Worm (Caenorhabditis elegans) whole organism, young adult: ENCODE data around the gene npr-22.

Experiments
- B0261.1 ChIP-seq: sonication (generic microtip); optimal IDR thresholded peaks from 2 replicates; lab custom pipeline; 2016; ENCODE audit warnings: mild to moderate bottlenecking, missing genetic modification characterization, moderate library complexity, missing compliant biosample characterization
- B0336.3 ChIP-seq: fragments of 200-800 bp; sonication (Bioruptor generic); IDR thresholded peaks from 2 replicates; pipeline ENCODE4 v1.3.6; 2022; ENCODE audit warnings: missing genetic modification characterization, missing compliant biosample characterization
- C06A6.2 ChIP-seq: fragments of 200-800 bp; sonication (Bioruptor generic); conservative IDR thresholded peaks from 2 replicates; pipeline ENCODE4 v1.3.6; 2022; ENCODE audit warnings: missing genetic modification characterization, missing compliant biosample characterization
- F22D6.2 ChIP-seq: sonication (generic microtip); optimal IDR thresholded peaks from 2 replicates; lab custom pipeline; 2016; ENCODE audit warnings: mild to moderate bottlenecking, missing genetic modification characterization, missing compliant biosample characterization
- F33H1.4 ChIP-seq: fragments of 200-800 bp; sonication (Bioruptor generic); IDR thresholded peaks from 2 replicates; pipeline ENCODE4 v1.3.6; 2022; ENCODE audit warnings: missing genetic modification reagents, missing genetic modification characterization, missing compliant biosample characterization
- F57C9.4 ChIP-seq: sonication (generic microtip); optimal IDR thresholded peaks from 2 replicates; lab custom pipeline; 2017; ENCODE audit warnings: mild to moderate bottlenecking, missing genetic modification characterization, missing compliant biosample characterization
- K11D2.4 ChIP-seq: fragments of 200-800 bp; sonication (Bioruptor generic); IDR thresholded peaks from 2 replicates; pipeline ENCODE4 v1.3.6; 2022; ENCODE audit warnings: missing genetic modification reagents, missing genetic modification characterization, missing compliant biosample characterization
- Y53G8AR.9 ChIP-seq: fragments of 200-800 bp; sonication (Bioruptor generic); conservative IDR thresholded peaks from 2 replicates; pipeline ENCODE4 v1.3.6; 2022; ENCODE audit warnings: missing genetic modification reagents, missing genetic modification characterization, missing compliant biosample characterization
- akir-1 ChIP-seq: fragments of 200-800 bp; sonication (Bioruptor generic); optimal IDR thresholded peaks from 2 replicates; lab custom pipeline; 2018; ENCODE audit warnings: mild to moderate bottlenecking, missing genetic modification characterization, moderate library complexity, missing compliant biosample characterization
- aptf-2 ChIP-seq: fragments of 200-800 bp; sonication (Bioruptor generic); conservative IDR thresholded peaks from 2 replicates; pipeline ENCODE4 v1.3.6; 2022; ENCODE audit warnings: missing genetic modification reagents, missing genetic modification characterization, missing compliant biosample characterization
- atf-7 ChIP-seq: sonication (generic microtip); optimal IDR thresholded peaks from 2 replicates; lab custom pipeline; 2017; ENCODE audit warnings: mild to moderate bottlenecking, missing genetic modification characterization, missing compliant biosample characterization
- attf-5 ChIP-seq: fragments of 200-800 bp; sonication (Bioruptor generic); optimal IDR thresholded peaks from 2 replicates; lab custom pipeline; 2018; ENCODE audit warnings: mild to moderate bottlenecking, missing genetic modification characterization, missing compliant biosample characterization
- bed-1 ChIP-seq: fragments of 200-800 bp; sonication (Bioruptor generic); IDR thresholded peaks from 2 replicates; pipeline ENCODE4 v1.3.6; 2022; ENCODE audit warnings: missing genetic modification reagents, missing genetic modification characterization, missing compliant biosample characterization
- cebp-1 ChIP-seq, 2 experiments: fragments of 200-800 bp in 1 of 2; sonication (Bioruptor generic) in 1 of 2; sonication (generic microtip) in 1 of 2; IDR thresholded peaks in 1 of 2; optimal IDR thresholded peaks in 1 of 2; 2 replicates each; pipeline versions ENCODE4 v1.3.6 to Lab custom; 2017 to 2022; ENCODE audit warnings: missing compliant biosample characterization in 2 of 2, missing genetic modification characterization in 2 of 2, mild to moderate bottlenecking in 1 of 2, missing genetic modification reagents in 1 of 2, moderate library complexity in 1 of 2
- ceh-27 ChIP-seq: fragments of 200-800 bp; sonication (Bioruptor generic); optimal IDR thresholded peaks from 2 replicates; lab custom pipeline; 2018; ENCODE audit warnings: mild to moderate bottlenecking, missing genetic modification characterization, moderate library complexity, missing compliant biosample characterization
- ceh-91 ChIP-seq: fragments of 200-800 bp; sonication (Bioruptor generic); IDR thresholded peaks from 2 replicates; pipeline ENCODE4 v1.3.6; 2022; ENCODE audit warnings: missing genetic modification reagents, missing genetic modification characterization, missing compliant biosample characterization
- die-1 ChIP-seq: sonication (generic microtip); optimal IDR thresholded peaks from 2 replicates; lab custom pipeline; 2016; ENCODE audit warnings: missing genotype, mild to moderate bottlenecking, missing genetic modification characterization, missing compliant biosample characterization
- dox-1 ChIP-seq: fragments of 200-800 bp; sonication (Bioruptor generic); IDR thresholded peaks from 2 replicates; pipeline ENCODE4 v1.3.6; 2022; ENCODE audit warnings: missing genetic modification reagents, missing genetic modification characterization, missing compliant biosample characterization
- dpff-1 ChIP-seq: sonication (generic microtip); optimal IDR thresholded peaks from 2 replicates; lab custom pipeline; 2017; ENCODE audit warnings: mild to moderate bottlenecking, missing genetic modification characterization, missing compliant biosample characterization
- efl-1 ChIP-seq: fragments of 150-350 bp; optimal IDR thresholded peaks from 2 replicates; lab custom pipeline; 2014; ENCODE audit warnings: missing biosample characterization, missing genetic modification reagents, missing genetic modification characterization
- fkh-3 ChIP-seq: sonication (generic microtip); optimal IDR thresholded peaks from 2 replicates; lab custom pipeline; 2016; ENCODE audit warnings: mild to moderate bottlenecking, missing genetic modification characterization, missing compliant biosample characterization
- hlh-12 ChIP-seq: sonication (generic microtip); optimal IDR thresholded peaks from 2 replicates; lab custom pipeline; 2016; ENCODE audit warnings: missing genetic modification characterization, missing compliant biosample characterization
- hsf-1 ChIP-seq: fragments of 200-800 bp; sonication (Bioruptor generic); IDR thresholded peaks from 2 replicates; pipeline ENCODE4 v1.3.6; 2022; ENCODE audit warnings: missing genetic modification reagents, missing genetic modification characterization, missing compliant biosample characterization
- let-607 ChIP-seq, 2 experiments: fragments of 200-800 bp in 1 of 2; sonication (Bioruptor generic) in 1 of 2; sonication (generic microtip) in 1 of 2; optimal IDR thresholded peaks; 2 replicates each; lab custom pipeline; 2016 to 2018; ENCODE audit warnings: mild to moderate bottlenecking in 2 of 2, missing compliant biosample characterization in 2 of 2, missing genetic modification characterization in 2 of 2, moderate library complexity in 2 of 2, missing genotype in 1 of 2
- lsy-27 ChIP-seq: sonication (generic microtip); optimal IDR thresholded peaks from 2 replicates; lab custom pipeline; 2017; ENCODE audit warnings: missing genetic modification characterization, mild to moderate bottlenecking, missing compliant biosample characterization, antibody characterized with exemption, missing genotype, borderline replicate concordance; ENCODE audit not compliant: insufficient read depth
- mcd-1 ChIP-seq: fragments of 200-800 bp; sonication (Bioruptor generic); IDR thresholded peaks from 2 replicates; pipeline ENCODE4 v1.3.6; 2022; ENCODE audit warnings: missing genetic modification reagents, missing genetic modification characterization, missing compliant biosample characterization
- nfyb-1 ChIP-seq: fragments of 200-800 bp; sonication (Bioruptor generic); IDR thresholded peaks from 2 replicates; pipeline ENCODE4 v1.3.6; 2022; ENCODE audit warnings: missing genetic modification reagents, missing genetic modification characterization, missing compliant biosample characterization
- nhr-120 ChIP-seq: fragments of 200-800 bp; sonication (Bioruptor generic); IDR thresholded peaks from 2 replicates; pipeline ENCODE4 v1.3.6; 2022; ENCODE audit warnings: missing genetic modification characterization, missing compliant biosample characterization
- nhr-179 ChIP-seq: sonication (generic microtip); optimal IDR thresholded peaks from 2 replicates; lab custom pipeline; 2016; ENCODE audit warnings: mild to moderate bottlenecking, missing genetic modification characterization, missing compliant biosample characterization
- nhr-80 ChIP-seq: sonication (generic microtip); optimal IDR thresholded peaks from 2 replicates; lab custom pipeline; 2016; ENCODE audit warnings: missing genetic modification characterization, missing compliant biosample characterization
- rec-8 ChIP-seq, 2 experiments: sonication (generic microtip); optimal IDR thresholded peaks; 2 replicates each; lab custom pipeline; 2016; ENCODE audit warnings: mild to moderate bottlenecking in 2 of 2, missing genetic modification characterization in 2 of 2, missing genetic modification reagents in 2 of 2, missing genotype in 2 of 2, missing biosample characterization in 1 of 2, missing compliant biosample characterization in 1 of 2, moderate library complexity in 1 of 2
- repo-1 ChIP-seq: sonication (generic microtip); optimal IDR thresholded peaks from 2 replicates; lab custom pipeline; 2017; ENCODE audit warnings: mild to moderate bottlenecking, missing genetic modification characterization, missing compliant biosample characterization
- rpc-1 ChIP-seq, 2 experiments: fragments of 150-350 bp in 1 of 2; sonication (generic microtip) in 1 of 2; optimal IDR thresholded peaks; 2 replicates each; lab custom pipeline; 2014 to 2018; ENCODE audit warnings: missing biosample characterization in 1 of 2, missing genetic modification characterization in 1 of 2, missing genetic modification reagents in 1 of 2, missing genotype in 1 of 2
- sdz-38 ChIP-seq: sonication (generic microtip); optimal IDR thresholded peaks from 2 replicates; lab custom pipeline; 2016; ENCODE audit warnings: missing genotype, missing genetic modification characterization, missing compliant biosample characterization
- snpc-4 ChIP-seq, 5 experiments: fragments of 150-350 bp in 1 of 5; sonication (generic microtip) in 4 of 5; optimal IDR thresholded peaks; 2 replicates each; lab custom pipeline; 2014 to 2018; ENCODE audit warnings: missing genetic modification characterization in 5 of 5, missing biosample characterization in 3 of 5, antibody characterized with exemption in 2 of 5, mild to moderate bottlenecking in 2 of 5, missing compliant biosample characterization in 2 of 5, missing genotype in 2 of 5, moderate library complexity in 2 of 5, missing genetic modification reagents in 1 of 5
- tbp1 ChIP-seq: fragments of 200-800 bp; sonication (Bioruptor generic); optimal IDR thresholded peaks from 2 replicates; lab custom pipeline; 2018; ENCODE audit warnings: mild to moderate bottlenecking, missing genetic modification characterization, missing compliant biosample characterization
- tlf-1 ChIP-seq: fragments of 200-800 bp; sonication (Bioruptor generic); optimal IDR thresholded peaks from 2 replicates; lab custom pipeline; 2018; ENCODE audit warnings: mild to moderate bottlenecking, missing genetic modification characterization, missing compliant biosample characterization
- zfh-2 ChIP-seq: fragments of 200-800 bp; sonication (Bioruptor generic); conservative IDR thresholded peaks from 2 replicates; pipeline ENCODE4 v1.3.6; 2022; ENCODE audit warnings: missing genetic modification reagents, missing genetic modification characterization, missing compliant biosample characterization
- ztf-18 ChIP-seq: sonication (generic microtip); optimal IDR thresholded peaks from 2 replicates; lab custom pipeline; 2016; ENCODE audit warnings: missing genotype, mild to moderate bottlenecking, missing genetic modification characterization, missing compliant biosample characterization
- ztf-22 ChIP-seq: fragments of 200-800 bp; sonication (Bioruptor generic); optimal IDR thresholded peaks from 2 replicates; lab custom pipeline; 2018; ENCODE audit warnings: mild to moderate bottlenecking, missing genetic modification characterization, moderate library complexity, missing compliant biosample characterization
- ztf-25 ChIP-seq: fragments of 200-800 bp; sonication (Bioruptor generic); IDR thresholded peaks from 2 replicates; pipeline ENCODE4 v1.3.6; 2022; ENCODE audit warnings: missing genetic modification reagents, missing genetic modification characterization, missing compliant biosample characterization
- ztf-26 ChIP-seq: sonication (generic microtip); optimal IDR thresholded peaks from 2 replicates; lab custom pipeline; 2017; ENCODE audit warnings: missing genetic modification characterization, missing compliant biosample characterization

The npr-22 gene

ce11 chrIV:8534997-8535414 is 24.2 kb upstream of the npr-22 start (continued):
- TF ChIP-seq ceh-91 (GFP tag; lab: Robert Waterston, UW) (no peak), dox-1 (GFP tag; lab: Robert Waterston, UW) (0 out of 2 replicates have a peak, but pooled peaks have one; percentile 17), snpc-4 (GFP tag; optimal IDR thresholded peaks at IDR 0.05; lab: Kevin White, UChicago) (no peak), snpc-4 (tag; optimal IDR thresholded peaks at IDR 0.05; lab: Kevin White, UChicago) (no peak), die-1 (tag; lab: Kevin White, UChicago) (no peak), hlh-12 (tag; lab: Kevin White, UChicago) (no peak), ztf-26 (tag; lab: Kevin White, UChicago) (peak; percentile 10), rec-8 (tag; optimal IDR thresholded peaks at IDR 0.05; lab: Kevin White, UChicago) (no peak), K11D2.4 (GFP tag; lab: Robert Waterston, UW) (0 out of 2 replicates have a peak, but pooled peaks have one; percentile 32), F57C9.4 (tag; lab: Kevin White, UChicago) (no peak), nhr-80 (tag; lab: Kevin White, UChicago) (peak; percentile 71), mcd-1 (GFP tag; lab: Robert Waterston, UW) (no peak), nhr-179 (no peak), F22D6.2 (tag; lab: Kevin White, UChicago) (peak; percentile 58), nhr-120 (no peak), efl-1 (GFP tag; lab: Kevin White, UChicago) (no peak)

ce11 chrIV:8535946-8536345 is 23.3 kb upstream of the npr-22 start:
- TF ChIP-seq nhr-80 (tag; lab: Kevin White, UChicago) = no peak
- TF ChIP-seq atf-7 (tag; lab: Kevin White, UChicago) = no peak
- TF ChIP-seq sdz-38 (tag; lab: Kevin White, UChicago) = no peak
- no peak for TF ChIP-seq B0336.3 (GFP tag; lab: Robert Waterston, UW)
- no peak for TF ChIP-seq let-607 (tag; optimal IDR thresholded peaks at IDR 0.05; lab: Kevin White, UChicago)
- no peak for TF ChIP-seq zfh-2
- no peak for TF ChIP-seq B0261.1 (tag; lab: Kevin White, UChicago)
- TF ChIP-seq attf-5 = no peak
- no peak for TF ChIP-seq tbp1
- no peak for TF ChIP-seq rpc-1 (optimal IDR thresholded peaks at IDR 0.05; lab: Kevin White, UChicago)
- TF ChIP-seq rpc-1 (tag; optimal IDR thresholded peaks at IDR 0.05; lab: Kevin White, UChicago) = no peak
- no peak for TF ChIP-seq nfyb-1 (GFP tag; lab: Robert Waterston, UW)
- no peak for TF ChIP-seq F33H1.4 (GFP tag; lab: Robert Waterston, UW)
- TF ChIP-seq ztf-22 = no peak
- no peak for TF ChIP-seq ztf-18 (tag; lab: Kevin White, UChicago)
- TF ChIP-seq aptf-2 = no peak
- no peak for TF ChIP-seq tlf-1 (GFP tag; lab: Kevin White, UChicago)
- no peak for TF ChIP-seq lsy-27
- no peak for TF ChIP-seq hsf-1

- TF ChIP-seq attf-5 (no peak), fkh-3 (tag; lab: Kevin White, UChicago) (no peak), Y53G8AR.9 (0 out of 2 replicates have a peak, but pooled peaks have one; percentile 56), efl-1 (GFP tag; lab: Kevin White, UChicago) (no peak), nfyb-1 (GFP tag; lab: Robert Waterston, UW) (0 out of 2 replicates have a peak, but pooled peaks have one; percentile 36), dpff-1 (tag; lab: Kevin White, UChicago) (peak; percentile 37), repo-1 (tag; lab: Kevin White, UChicago) (peak; percentile 50), ceh-27 (GFP tag; lab: Kevin White, UChicago) (no peak), bed-1 (GFP tag; lab: Robert Waterston, UW) (no peak), akir-1 (GFP tag; lab: Kevin White, UChicago) (no peak), cebp-1 (GFP tag; IDR thresholded peaks at IDR 0.05; lab: Robert Waterston, UW) (no peak), cebp-1 (tag; optimal IDR thresholded peaks at IDR 0.05; lab: Kevin White, UChicago) (peak; percentile 11), tlf-1 (GFP tag; lab: Kevin White, UChicago) (peak; percentile 26), ztf-25 (GFP tag; lab: Robert Waterston, UW) (no peak), C06A6.2 (GFP tag; lab: Robert Waterston, UW) (0 out of 2 replicates have a peak, but pooled peaks have one; percentile 19)
These were observed 21.1 kb upstream of the npr-22 start for ce11 chrIV:8538011-8538658.
